Fruit fly (Drosophila melanogaster): Measurements from ENCODE around the gene CG14275.
A peak's percentile ranks its signal among the peaks of the same experiment; 100 is the strongest.

CG14275 gene

dm6 chr2L:8364006-8364956 lies 37.0 kb downstream of the CG14275 start, which contains the start of the genes RpS13 and CSN8 (continued):
- TF ChIP-seq CoRest (tag; optimal IDR thresholded peaks at IDR 0.05), result peak; percentile 17
- TF ChIP-seq grau (tag; optimal IDR thresholded peaks at IDR 0.05), result peak; percentile 7
- peak; percentile 92 for TF ChIP-seq dm (GFP tag; optimal IDR thresholded peaks at IDR 0.05)
- TF ChIP-seq CG5245 (GFP tag; optimal IDR thresholded peaks at IDR 0.05), result no peak
- no peak for TF ChIP-seq Camta (GFP tag; optimal IDR thresholded peaks at IDR 0.05)
- TF ChIP-seq CG11560 (tag; IDR thresholded peaks at IDR 0.05), result no peak
- no peak for TF ChIP-seq Poxn (GFP tag; IDR thresholded peaks at IDR 0.05)
- TF ChIP-seq CG6272 (GFP tag; IDR thresholded peaks at IDR 0.05), result no peak
- no peak for TF ChIP-seq CG10321 (GFP tag; IDR thresholded peaks at IDR 0.05)
- TF ChIP-seq CG5953 (GFP tag; IDR thresholded peaks at IDR 0.05), result no peak
- TF ChIP-seq CG3995 (GFP tag; optimal IDR thresholded peaks at IDR 0.05), result peak; percentile 81
- no peak for TF ChIP-seq CG6654 (GFP tag; optimal IDR thresholded peaks at IDR 0.05)
- TF ChIP-seq CG7839 (tag; optimal IDR thresholded peaks at IDR 0.05), result peak; percentile 10
- TF ChIP-seq CTCF (GFP tag; optimal IDR thresholded peaks at IDR 0.05), result peak; percentile 7
- TF ChIP-seq CG6254 (GFP tag; optimal IDR thresholded peaks at IDR 0.05), result no peak
- TF ChIP-seq gt (GFP tag; IDR thresholded peaks at IDR 0.05), result no peak
- TF ChIP-seq vvl (GFP tag; IDR thresholded peaks at IDR 0.05), result peak; percentile 13; the same call in 1 of the 2 replicates
- peak; percentile 56 for TF ChIP-seq Hmr (GFP tag; optimal IDR thresholded peaks at IDR 0.05)
- no peak for TF ChIP-seq oc (tag; optimal IDR thresholded peaks at IDR 0.05)
- no peak for TF ChIP-seq CG11398 (GFP tag; optimal IDR thresholded peaks at IDR 0.05)
- TF ChIP-seq stwl (tag; optimal IDR thresholded peaks at IDR 0.05), result peak; percentile 85
- no peak for TF ChIP-seq ssp (GFP tag; IDR thresholded peaks at IDR 0.05)
- no peak for TF ChIP-seq CG8765 (GFP tag; IDR thresholded peaks at IDR 0.05)
- peak; percentile 65 for TF ChIP-seq CG17186 (GFP tag; optimal IDR thresholded peaks at IDR 0.05)
- no peak for TF ChIP-seq tio (GFP tag; optimal IDR thresholded peaks at IDR 0.05)
- no peak for TF ChIP-seq CG15696 (tag; optimal IDR thresholded peaks at IDR 0.05)
- no peak for TF ChIP-seq CG1832 (GFP tag; optimal IDR thresholded peaks at IDR 0.05)
- TF ChIP-seq Tbp (GFP tag; optimal IDR thresholded peaks at IDR 0.05), result no peak
- TF ChIP-seq CG2889 (GFP tag; IDR thresholded peaks at IDR 0.05), result no peak
- TF ChIP-seq NK7.1 (GFP tag; optimal IDR thresholded peaks at IDR 0.05), result no peak
- no peak for TF ChIP-seq CG14667 (GFP tag; IDR thresholded peaks at IDR 0.05)
- no peak for TF ChIP-seq vfl (GFP tag; optimal IDR thresholded peaks at IDR 0.05)
- no peak for TF ChIP-seq bowl (GFP tag; IDR thresholded peaks at IDR 0.05)
- TF ChIP-seq Sox100B (GFP tag; optimal IDR thresholded peaks at IDR 0.05), result no peak
- peak; percentile 54; the same call in 1 of the 2 replicates for TF ChIP-seq sob (GFP tag; IDR thresholded peaks at IDR 0.05)
- no peak for TF ChIP-seq CG9437 (GFP tag; optimal IDR thresholded peaks at IDR 0.05)
- TF ChIP-seq z (GFP tag; IDR thresholded peaks at IDR 0.05), result no peak
- TF ChIP-seq prd (optimal IDR thresholded peaks at IDR 0.05), result no peak
- no peak for TF ChIP-seq prd (GFP tag; IDR thresholded peaks at IDR 0.05)
- TF ChIP-seq gem (tag; optimal IDR thresholded peaks at IDR 0.05), result peak; percentile 29
- no peak for TF ChIP-seq HLH3B (GFP tag; IDR thresholded peaks at IDR 0.05)
- no peak for TF ChIP-seq CG1792 (GFP tag; optimal IDR thresholded peaks at IDR 0.05)
- TF ChIP-seq Blimp-1 (GFP tag; optimal IDR thresholded peaks at IDR 0.05), result no peak
- TF ChIP-seq CG14710 (tag; optimal IDR thresholded peaks at IDR 0.05), result peak; percentile 75
- no peak for TF ChIP-seq CG11456 (GFP tag; IDR thresholded peaks at IDR 0.05)
- TF ChIP-seq gce (GFP tag; IDR thresholded peaks at IDR 0.05), result no peak
- TF ChIP-seq CG17912 (GFP tag; optimal IDR thresholded peaks at IDR 0.05), result peak; percentile 16
- TF ChIP-seq CG43689 (GFP tag; IDR thresholded peaks at IDR 0.05), result no peak
- no peak for TF ChIP-seq CG4424 (GFP tag; optimal IDR thresholded peaks at IDR 0.05)
- TF ChIP-seq sens (GFP tag), result peak; percentile 82
- no peak for TF ChIP-seq CG4328 (GFP tag; optimal IDR thresholded peaks at IDR 0.05)

All from whole organism, embryonic.